Fruit fly (Drosophila melanogaster): ENCODE measurements around the gene fws.

Gene fws

dm6 chr2L:17470630-17471029, 10.2 kb downstream of the fws start:
- TF ChIP-seq noc (tag; optimal IDR thresholded peaks at IDR 0.05) = peak; percentile 79

- TF ChIP-seq noc (tag; optimal IDR thresholded peaks at IDR 0.05) = no peak
These were observed 13.9 kb downstream of the fws start for dm6 chr2L:17466950-17467349.

dm6 chr2L:17465915-17466677, 14.7 kb downstream of the fws start:
- no peak for TF ChIP-seq noc (tag; optimal IDR thresholded peaks at IDR 0.05)

DNA sequence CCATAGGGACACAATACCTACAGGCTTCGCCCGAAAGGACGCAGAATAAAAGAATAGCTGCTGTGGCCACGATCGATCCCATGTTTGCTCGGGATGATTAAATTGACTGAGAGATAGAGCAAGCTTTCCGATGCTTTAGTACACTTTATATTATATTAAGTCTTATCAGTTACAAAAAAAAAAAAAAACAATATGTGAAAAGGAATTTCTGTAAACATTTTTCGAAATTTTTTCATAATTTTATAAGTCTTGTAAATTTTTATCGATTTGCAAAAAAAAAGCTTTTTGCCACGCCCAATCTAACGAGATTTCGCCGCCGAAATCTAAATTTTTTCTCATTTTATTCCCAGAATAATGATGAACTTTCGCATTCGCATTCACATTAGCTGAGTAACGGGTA, 22.9 kb downstream of the fws start, which contains the start of gene CG18563:
Gene CG18563, minus strand, starts transcription at position 101 of the 400 bp plus-strand sequence.
- no peak for TF ChIP-seq noc (tag; optimal IDR thresholded peaks at IDR 0.05)

DNA sequence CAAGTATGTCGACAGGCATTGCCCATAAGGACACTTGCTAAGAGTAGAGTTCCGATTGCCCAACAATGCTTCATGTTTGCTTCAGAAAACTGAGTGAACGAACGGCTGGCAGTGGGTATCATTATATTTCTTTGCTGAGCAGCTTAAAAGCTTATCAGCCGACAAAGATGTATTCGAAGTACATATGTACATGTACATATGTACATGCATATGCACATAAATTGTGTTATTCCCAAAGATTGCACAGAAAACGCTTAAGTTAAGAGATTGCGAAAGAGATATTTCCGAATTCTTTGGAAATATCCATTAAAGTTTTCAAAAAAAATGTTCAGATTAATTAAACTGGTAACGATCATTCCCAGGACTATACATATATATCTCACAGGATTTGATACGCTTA, 25.0 kb downstream of the fws start, which contains the start of gene SPH93:
Gene SPH93, minus strand, starts transcription at position 101 of the 400 bp plus-strand sequence.
- TF ChIP-seq noc (tag; optimal IDR thresholded peaks at IDR 0.05) = no peak

- no peak for TF ChIP-seq noc (tag; optimal IDR thresholded peaks at IDR 0.05)
These were observed 28.2 kb downstream of the fws start, which contains the start of gene CG5050 for dm6 chr2L:17452624-17453023. TSS of gene CG5050 (plus strand) at chr2L:17452924.

DNA sequence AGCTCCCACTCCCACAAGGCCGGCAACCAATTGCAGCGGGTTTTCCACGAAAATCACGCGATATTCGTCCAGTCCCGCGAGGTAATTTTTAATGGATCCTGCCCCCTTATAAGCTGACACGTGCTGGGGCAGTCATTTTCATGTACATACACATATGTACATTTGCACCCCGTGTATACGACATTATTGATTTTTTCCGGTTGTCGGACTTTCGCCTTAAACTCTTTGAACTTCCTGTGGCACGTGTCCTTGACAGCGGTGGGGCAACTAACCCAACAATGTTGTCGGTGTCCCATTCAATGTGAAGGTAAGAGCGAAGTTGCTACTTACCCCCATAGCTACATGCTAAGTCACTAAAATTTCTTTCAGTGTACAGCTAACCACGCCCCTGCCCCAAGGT, 28.7 kb downstream of the fws start:
- TF ChIP-seq noc (tag; optimal IDR thresholded peaks at IDR 0.05) = no peak

DNA sequence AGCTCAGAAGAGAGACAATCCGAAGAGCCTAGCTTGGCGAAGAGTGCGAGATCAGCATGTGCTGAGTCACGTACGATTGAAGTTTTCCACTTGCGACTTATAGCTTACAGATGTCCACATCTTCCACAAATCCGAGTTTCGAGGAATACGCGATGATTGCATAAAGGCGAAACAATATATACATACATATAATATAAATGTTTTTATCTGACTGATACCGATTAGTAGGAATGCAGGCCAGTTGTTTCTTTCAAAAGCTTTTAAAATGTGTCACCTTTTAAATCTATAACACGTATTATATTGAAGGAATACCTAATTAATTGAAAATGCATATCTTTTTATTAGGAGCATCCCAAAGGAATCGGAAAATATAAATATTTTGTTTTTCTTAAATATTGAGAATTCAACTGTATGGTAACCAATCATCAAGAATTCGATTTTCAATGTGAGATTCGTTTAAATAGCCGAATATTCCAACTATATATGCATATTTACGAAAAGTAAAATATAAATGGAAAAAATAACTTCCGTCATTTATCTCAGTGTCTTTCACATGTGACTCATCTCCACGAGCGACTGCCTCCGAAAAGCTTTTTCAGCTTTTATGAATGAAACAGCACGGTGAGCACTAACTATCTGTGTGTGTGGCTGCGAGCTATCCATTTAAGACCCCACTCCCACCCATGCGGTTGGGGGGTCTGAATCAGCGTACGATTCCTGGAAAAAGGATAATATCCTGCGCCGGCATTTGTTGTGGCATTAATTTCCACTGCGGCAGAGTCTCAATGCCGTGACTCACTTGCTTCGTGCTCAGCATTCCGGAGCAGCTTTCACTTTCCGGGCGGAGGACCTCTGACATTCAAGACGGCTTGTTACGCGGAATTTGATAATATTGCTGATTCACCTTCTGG, 30.1 kb downstream of the fws start:
- TF ChIP-seq noc (tag; optimal IDR thresholded peaks at IDR 0.05) = peak; percentile 84

dm6 chr2L:17449608-17450504, 31.0 kb downstream of the fws start, which contains the start of gene dl:
TSS of gene dl (minus strand) at chr2L:17450364.
- TF ChIP-seq noc (tag; optimal IDR thresholded peaks at IDR 0.05) = peak; percentile 16

DNA sequence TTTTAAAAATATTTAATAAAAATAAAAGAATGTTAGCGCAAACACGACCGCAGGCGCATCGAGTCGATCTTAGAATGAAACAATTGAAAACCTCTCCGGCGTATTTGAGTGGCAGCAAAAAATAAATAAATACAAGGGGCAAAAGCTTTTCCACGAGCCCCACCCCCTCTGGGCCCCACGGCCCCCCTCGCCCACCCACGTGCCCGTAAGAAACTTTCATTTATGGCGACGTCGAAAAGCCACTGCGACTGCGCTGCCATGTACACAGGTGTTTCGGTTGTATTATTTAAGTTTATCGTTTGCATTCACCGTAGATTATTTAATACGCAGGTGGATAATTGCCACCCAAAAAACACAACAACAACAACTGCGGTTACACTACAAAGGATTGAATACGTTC, 32.4 kb downstream of the fws start:
- TF ChIP-seq noc (tag; optimal IDR thresholded peaks at IDR 0.05) = no peak

dm6 chr2L:17447071-17447470, 33.8 kb downstream of the fws start:
- TF ChIP-seq noc (tag; optimal IDR thresholded peaks at IDR 0.05) = no peak

- TF ChIP-seq noc (tag; optimal IDR thresholded peaks at IDR 0.05) = no peak
These were observed 43.2 kb downstream of the fws start for dm6 chr2L:17437594-17437993.

DNA sequence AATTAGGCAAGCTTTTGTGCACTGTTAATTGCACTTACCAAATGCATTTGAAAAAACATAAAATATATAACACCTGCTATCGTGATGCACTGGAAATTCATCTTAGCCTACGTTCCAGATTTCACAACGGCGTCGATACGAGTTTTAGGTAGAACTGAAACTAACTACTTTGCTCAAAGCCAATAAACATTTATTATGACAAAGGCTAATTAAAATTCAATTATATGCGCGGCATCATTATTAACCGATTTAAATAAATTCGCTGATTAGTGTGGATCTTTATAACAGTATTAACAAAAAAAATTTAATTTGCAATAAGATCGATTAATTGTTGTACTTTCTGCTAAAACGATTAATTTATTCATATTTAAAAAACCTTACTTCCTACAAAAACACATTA, 44.3 kb downstream of the fws start, which contains the start of gene CG33928:
Gene CG33928, minus strand, starts transcription at position 101 of the 400 bp plus-strand sequence.
- no peak for TF ChIP-seq noc (tag; optimal IDR thresholded peaks at IDR 0.05)

dm6 chr2L:17433030-17433912, 47.6 kb downstream of the fws start, which contains the start of the genes Dif and CG5043:
TSS of gene Dif (minus strand) at chr2L:17433161.
TSS of gene CG5043 (plus strand) at chr2L:17433862.
- TF ChIP-seq noc (tag; optimal IDR thresholded peaks at IDR 0.05) = no peak
